ENCODE assay signal across 1 worm cellular context in the genomic region with DNA sequence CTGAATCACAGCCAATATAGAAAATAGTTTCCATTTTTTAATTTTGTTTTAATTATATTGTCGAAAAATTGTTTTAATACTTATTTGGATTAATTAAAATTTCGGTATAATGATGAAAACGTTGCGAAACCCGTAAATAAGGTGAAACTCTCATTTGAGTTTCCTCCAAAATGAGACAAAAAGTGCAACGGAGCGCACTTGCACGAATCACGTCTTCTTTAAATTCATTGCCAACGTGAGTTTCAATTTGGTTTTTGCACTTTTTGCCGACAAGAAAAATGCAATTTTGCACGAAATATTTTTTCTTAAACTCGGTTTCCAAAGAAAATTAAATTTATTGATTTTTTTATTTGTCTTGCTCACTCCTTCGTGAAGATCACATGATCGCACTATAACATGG.
A peak's percentile ranks its signal among the peaks of the same experiment; 100 is the strongest.
TF ChIP-seq lines count a peak whose summit lies in the region.

A gene (plus strand): TSS at position 171 of the 400 bp plus-strand sequence.

TF ChIP-seq in whole organism, L1 larva, 84 proteins besides CTCF, POLR2A, EP300 and RAD21 (continued from another document):
- TF ChIP-seq isw-1 (GFP tag; IDR thresholded peaks at IDR 0.05; lab: Robert Waterston, UW) (peak; percentile 10; the same call in 1 of the 2 replicates), nhr-28 (tag; optimal IDR thresholded peaks at IDR 0.05; lab: Kevin White, UChicago) (no peak), ets-5 (GFP tag; IDR thresholded peaks at IDR 0.05; lab: Robert Waterston, UW) (no peak), aly-2 (tag; optimal IDR thresholded peaks at IDR 0.05; lab: Kevin White, UChicago) (peak; percentile 5), nhr-85 (tag; lab: Kevin White, UChicago) (peak; percentile 80), ama-1 (optimal IDR thresholded peaks at IDR 0.05; lab: Kevin White, UChicago) (no peak), zag-1 (tag; optimal IDR thresholded peaks at IDR 0.05; lab: Kevin White, UChicago) (no peak), aha-1 (tag; optimal IDR thresholded peaks at IDR 0.05; lab: Kevin White, UChicago) (no peak), jun-1 (tag; optimal IDR thresholded peaks at IDR 0.05; lab: Kevin White, UChicago) (no peak), dpl-1 (GFP tag; optimal IDR thresholded peaks at IDR 0.05; lab: Kevin White, UChicago) (peak; percentile 90 to 96 (median 96)), egl-27 (tag; optimal IDR thresholded peaks at IDR 0.05; lab: Kevin White, UChicago) (no peak), nhr-12 (tag; optimal IDR thresholded peaks at IDR 0.05; lab: Kevin White, UChicago) (no peak), elt-2 (tag; optimal IDR thresholded peaks at IDR 0.05; lab: Kevin White, UChicago) (no peak), mab-9 (GFP tag; IDR thresholded peaks at IDR 0.05; lab: Robert Waterston, UW) (no peak), unc-98 (GFP tag; IDR thresholded peaks at IDR 0.05; lab: Robert Waterston, UW) (no peak), ces-1 (GFP tag; optimal IDR thresholded peaks at IDR 0.05; lab: Kevin White, UChicago) (no peak), ceh-82 (tag; optimal IDR thresholded peaks at IDR 0.05; lab: Kevin White, UChicago) (peak in 2 of 3 experiments; percentile 20 to 78), efl-3 (GFP tag; optimal IDR thresholded peaks at IDR 0.05; lab: Kevin White, UChicago) (no peak), snu-23 (GFP tag; optimal IDR thresholded peaks at IDR 0.05; lab: Kevin White, UChicago) (peak; percentile 69), dsc-1 (tag; optimal IDR thresholded peaks at IDR 0.05; lab: Kevin White, UChicago) (peak; percentile 35), swsn-7 (tag; optimal IDR thresholded peaks at IDR 0.05; lab: Kevin White, UChicago) (peak; percentile 45), mdl-1 (tag; optimal IDR thresholded peaks at IDR 0.05; lab: Kevin White, UChicago) (peak in 1 of 2 experiments; percentile 50), unc-62 (GFP tag; optimal IDR thresholded peaks at IDR 0.05; lab: Kevin White, UChicago) (no peak), fkh-10 (GFP tag; optimal IDR thresholded peaks at IDR 0.05; lab: Kevin White, UChicago) (no peak), nhr-71 (tag; optimal IDR thresholded peaks at IDR 0.05; lab: Kevin White, UChicago) (peak; percentile 72), pax-3 (tag; optimal IDR thresholded peaks at IDR 0.05; lab: Kevin White, UChicago) (no peak), ztf-4 (tag; optimal IDR thresholded peaks at IDR 0.05; lab: Kevin White, UChicago) (no peak), nhr-76 (tag; optimal IDR thresholded peaks at IDR 0.05; lab: Kevin White, UChicago) (no peak), lin-14 (GFP tag; optimal IDR thresholded peaks at IDR 0.05; lab: Kevin White, UChicago) (no peak), ceh-63 (GFP tag; optimal IDR thresholded peaks at IDR 0.05; lab: Kevin White, UChicago) (no peak), mef-2 (tag; optimal IDR thresholded peaks at IDR 0.05; lab: Kevin White, UChicago) (no peak), lin-35 (GFP tag; optimal IDR thresholded peaks at IDR 0.05; lab: Kevin White, UChicago) (peak; percentile 95 to 98), mep-1 (tag; optimal IDR thresholded peaks at IDR 0.05; lab: Kevin White, UChicago) (no peak), ceh-88 (GFP tag; IDR thresholded peaks at IDR 0.05; lab: Robert Waterston, UW) (no peak), hlh-17 (GFP tag; optimal IDR thresholded peaks at IDR 0.05; lab: Kevin White, UChicago; ENCODE audit: borderline replicate concordance) (no peak), fkh-8 (tag; optimal IDR thresholded peaks at IDR 0.05; lab: Kevin White, UChicago) (peak; percentile 44), zip-4 (GFP tag; optimal IDR thresholded peaks at IDR 0.05; lab: Kevin White, UChicago) (no peak), tlp-1 (tag; optimal IDR thresholded peaks at IDR 0.05; lab: Kevin White, UChicago) (no peak), pag-3 (tag; optimal IDR thresholded peaks at IDR 0.05; lab: Kevin White, UChicago; ENCODE audit: borderline replicate concordance, insufficient read depth) (no peak), skn-1 (tag; optimal IDR thresholded peaks at IDR 0.05; lab: Kevin White, UChicago) (peak; percentile 65), hpl-2 (GFP tag; optimal IDR thresholded peaks at IDR 0.05; lab: Kevin White, UChicago) (no peak), fos-1 (tag; optimal IDR thresholded peaks at IDR 0.05; lab: Kevin White, UChicago) (no peak)
TF ChIP-seq in whole organism, L1 larva: peak in this region for 34.
